Fruit fly (Drosophila melanogaster) whole organism, embryonic: ENCODE results near the gene ppk30.

ENCODE experiments used
- C15 ChIP-seq: fragments of 200-800 bp; sonication (Bioruptor generic); IDR thresholded peaks from 3 replicates; pipeline ENCODE4 v1.3.6; 2022; ENCODE audit warnings: missing biosample characterization, missing genetic modification characterization
- CG10147 ChIP-seq: fragments of 200-800 bp; sonication (Bioruptor generic); optimal IDR thresholded peaks from 2 replicates; lab custom pipeline; 2019; ENCODE audit warnings: missing biosample characterization, mild to moderate bottlenecking, missing genetic modification characterization, moderate library complexity
- CG10366 ChIP-seq: fragments of 200-800 bp; sonication (Bioruptor generic); IDR thresholded peaks from 2 replicates; pipeline ENCODE4 v1.3.6; 2022; ENCODE audit warnings: missing biosample characterization, missing genetic modification characterization
- CG10959 ChIP-seq: fragments of 200-800 bp; sonication (Bioruptor generic); IDR thresholded peaks from 2 replicates; pipeline ENCODE4 v1.3.6; 2022; ENCODE audit warnings: missing biosample characterization, missing genetic modification characterization
- CG11560 ChIP-seq: fragments of 200-800 bp; sonication (Bioruptor generic); IDR thresholded peaks from 3 replicates; pipeline ENCODE4 v1.3.6; 2022; ENCODE audit warnings: missing biosample characterization, missing genetic modification characterization
- CG12942 ChIP-seq: fragments of 200-800 bp; sonication (Bioruptor generic); optimal IDR thresholded peaks from 3 replicates; lab custom pipeline; 2016; ENCODE audit warnings: missing biosample characterization, missing genetic modification characterization
- CG13424 ChIP-seq: fragments of 200-800 bp; sonication (Bioruptor generic); optimal IDR thresholded peaks from 2 replicates; lab custom pipeline; 2019; ENCODE audit warnings: missing biosample characterization, mild to moderate bottlenecking, missing genetic modification characterization, moderate library complexity
- CG14667 ChIP-seq: fragments of 200-800 bp; sonication (Bioruptor generic); IDR thresholded peaks from 2 replicates; pipeline ENCODE4 v1.3.6; 2022; ENCODE audit warnings: missing biosample characterization, missing genetic modification characterization
- CG15073 ChIP-seq: fragments of 200-800 bp; sonication (Bioruptor generic); optimal IDR thresholded peaks from 2 replicates; lab custom pipeline; 2016; ENCODE audit warnings: missing biosample characterization, missing genetic modification characterization
- CG1529 ChIP-seq: fragments of 200-800 bp; sonication (Bioruptor generic); optimal IDR thresholded peaks from 3 replicates; lab custom pipeline; 2018; ENCODE audit warnings: missing biosample characterization, missing genetic modification characterization
- CG15514 ChIP-seq: fragments of 200-800 bp; sonication (Bioruptor generic); optimal IDR thresholded peaks from 3 replicates; lab custom pipeline; 2017; ENCODE audit warnings: missing biosample characterization, missing genetic modification characterization, mild to moderate bottlenecking, moderate library complexity, missing genetic modification reagents
- CG15696 ChIP-seq: fragments of 200-800 bp; sonication (Bioruptor generic); optimal IDR thresholded peaks from 2 replicates; lab custom pipeline; 2019; ENCODE audit warnings: missing biosample characterization, mild to moderate bottlenecking, missing genetic modification characterization, moderate library complexity
- CG1602 ChIP-seq: fragments of 200-800 bp; sonication (Bioruptor generic); optimal IDR thresholded peaks from 3 replicates; lab custom pipeline; 2016; ENCODE audit warnings: missing biosample characterization, missing genetic modification characterization
- CG30403 ChIP-seq: fragments of 200-800 bp; sonication (Bioruptor generic); optimal IDR thresholded peaks from 3 replicates; lab custom pipeline; 2016; ENCODE audit warnings: missing biosample characterization, missing genetic modification characterization
- CG4820 ChIP-seq: fragments of 200-800 bp; sonication (Bioruptor generic); optimal IDR thresholded peaks from 3 replicates; lab custom pipeline; 2016; ENCODE audit warnings: missing biosample characterization, missing genetic modification characterization
- CG4854 ChIP-seq: fragments of 200-800 bp; sonication (Bioruptor generic); optimal IDR thresholded peaks from 2 replicates; lab custom pipeline; 2016; ENCODE audit warnings: missing biosample characterization, missing genetic modification characterization, inconsistent platforms
- CG8281 ChIP-seq: fragments of 200-800 bp; sonication (Bioruptor generic); optimal IDR thresholded peaks from 2 replicates; lab custom pipeline; 2018; ENCODE audit warnings: missing biosample characterization, mild to moderate bottlenecking, missing genetic modification characterization, moderate library complexity
- CG9797 ChIP-seq: fragments of 200-800 bp; sonication (Bioruptor generic); optimal IDR thresholded peaks from 3 replicates; lab custom pipeline; 2018; ENCODE audit warnings: missing biosample characterization, mild to moderate bottlenecking, missing genetic modification characterization
- CHES-1-like ChIP-seq: fragments of 200-800 bp; sonication (Bioruptor generic); optimal IDR thresholded peaks from 2 replicates; lab custom pipeline; 2016; ENCODE audit warnings: missing biosample characterization, missing genetic modification characterization
- D19B ChIP-seq: fragments of 200-800 bp; sonication (Bioruptor generic); optimal IDR thresholded peaks from 2 replicates; lab custom pipeline; 2017; ENCODE audit warnings: missing biosample characterization, mild to moderate bottlenecking, missing genetic modification characterization
- Fer2 ChIP-seq: fragments of 200-800 bp; sonication (Bioruptor generic); optimal IDR thresholded peaks from 2 replicates; lab custom pipeline; 2018; ENCODE audit warnings: missing biosample characterization, mild to moderate bottlenecking, missing genetic modification characterization, moderate library complexity
- Fer3 ChIP-seq: fragments of 200-800 bp; sonication (Bioruptor generic); optimal IDR thresholded peaks from 2 replicates; lab custom pipeline; 2018; ENCODE audit warnings: missing biosample characterization, mild to moderate bottlenecking, missing genetic modification characterization, moderate library complexity
- HmgZ ChIP-seq: fragments of 200-800 bp; sonication (Bioruptor generic); optimal IDR thresholded peaks from 2 replicates; lab custom pipeline; 2018; ENCODE audit warnings: missing biosample characterization, mild to moderate bottlenecking, missing genetic modification characterization
- Max ChIP-seq: fragments of 200-800 bp; sonication (Bioruptor generic); optimal IDR thresholded peaks from 2 replicates; lab custom pipeline; 2016; ENCODE audit warnings: missing biosample characterization, mild to moderate bottlenecking, missing genetic modification characterization
- NfI ChIP-seq: fragments of 200-800 bp; sonication (Bioruptor generic); optimal IDR thresholded peaks from 3 replicates; lab custom pipeline; 2018; ENCODE audit warnings: missing biosample characterization, mild to moderate bottlenecking, missing genetic modification characterization, moderate library complexity
- Scr ChIP-seq: fragments of 200-800 bp; sonication (Bioruptor generic); IDR thresholded peaks from 2 replicates; pipeline ENCODE4 v1.3.6; 2022; ENCODE audit warnings: missing biosample characterization, missing genetic modification characterization; ENCODE audit not compliant: partially characterized antibody
- TFAM ChIP-seq: fragments of 200-800 bp; sonication (Bioruptor generic); optimal IDR thresholded peaks from 2 replicates; lab custom pipeline; 2017; ENCODE audit warnings: missing biosample characterization, missing genetic modification characterization, inconsistent platforms
- Vsx1 ChIP-seq: fragments of 200-800 bp; sonication (Bioruptor generic); optimal IDR thresholded peaks from 2 replicates; lab custom pipeline; 2017; ENCODE audit warnings: missing biosample characterization, mild to moderate bottlenecking, missing genetic modification characterization, missing genetic modification reagents
- Xrp1 ChIP-seq: fragments of 200-800 bp; sonication (Bioruptor generic); IDR thresholded peaks from 2 replicates; pipeline ENCODE4 v1.3.6; 2022; ENCODE audit warnings: missing biosample characterization, missing genetic modification characterization
- abd-A ChIP-seq: fragments of 200-800 bp; sonication (Bioruptor generic); optimal IDR thresholded peaks from 3 replicates; lab custom pipeline; 2019; ENCODE audit warnings: missing biosample characterization, mild to moderate bottlenecking, missing genetic modification characterization, moderate library complexity
- bigmax ChIP-seq: fragments of 200-800 bp; sonication (Bioruptor generic); optimal IDR thresholded peaks from 2 replicates; lab custom pipeline; 2018; ENCODE audit warnings: missing biosample characterization, mild to moderate bottlenecking, missing genetic modification characterization
- bowl ChIP-seq: fragments of 200-800 bp; sonication (Bioruptor generic); IDR thresholded peaks from 2 replicates; pipeline ENCODE4 v1.3.6; 2022; ENCODE audit warnings: missing biosample characterization, missing genetic modification characterization
- crp ChIP-seq, 2 experiments: fragments of 200-800 bp; sonication (Bioruptor generic); optimal IDR thresholded peaks; 2 replicates in 1 of 2; 3 replicates in 1 of 2; lab custom pipeline; 2017; ENCODE audit warnings: missing biosample characterization in 2 of 2, missing genetic modification characterization in 2 of 2, mild to moderate bottlenecking in 1 of 2, moderate library complexity in 1 of 2
- esg ChIP-seq: fragments of 200-800 bp; sonication (Bioruptor generic); conservative IDR thresholded peaks from 2 replicates; pipeline ENCODE4 v1.3.6; 2022; ENCODE audit warnings: missing biosample characterization, missing genetic modification characterization
- eyg ChIP-seq: fragments of 200-800 bp; sonication (Bioruptor generic); optimal IDR thresholded peaks from 3 replicates; lab custom pipeline; 2016; ENCODE audit warnings: missing biosample characterization, missing genetic modification characterization
- fd64A ChIP-seq: fragments of 200-800 bp; sonication (Bioruptor generic); optimal IDR thresholded peaks from 3 replicates; lab custom pipeline; 2018; ENCODE audit warnings: missing biosample characterization, mild to moderate bottlenecking, missing genetic modification characterization
- hb ChIP-seq: fragments of 200-800 bp; sonication (Bioruptor generic); IDR thresholded peaks from 3 replicates; pipeline ENCODE4 v1.3.6; 2022; ENCODE audit warnings: missing biosample characterization, missing genetic modification characterization; ENCODE audit not compliant: partially characterized antibody
- hbn ChIP-seq: fragments of 200-800 bp; sonication (Bioruptor generic); IDR thresholded peaks from 2 replicates; pipeline ENCODE4 v1.3.6; 2022; ENCODE audit warnings: missing biosample characterization, missing genetic modification characterization; ENCODE audit not compliant: partially characterized antibody
- kay ChIP-seq: fragments of 200-800 bp; sonication (Bioruptor generic); optimal IDR thresholded peaks from 2 replicates; lab custom pipeline; 2016; ENCODE audit warnings: missing biosample characterization, missing genetic modification characterization
- lbe ChIP-seq: fragments of 200-800 bp; sonication (Bioruptor generic); optimal IDR thresholded peaks from 2 replicates; lab custom pipeline; 2016; ENCODE audit warnings: missing biosample characterization, mild to moderate bottlenecking, missing genetic modification characterization
- pfk ChIP-seq: fragments of 200-800 bp; sonication (Bioruptor generic); optimal IDR thresholded peaks from 2 replicates; lab custom pipeline; 2018; ENCODE audit warnings: missing biosample characterization, mild to moderate bottlenecking, missing genetic modification characterization, moderate library complexity
- pum ChIP-seq: fragments of 200-800 bp; sonication (Bioruptor generic); optimal IDR thresholded peaks from 2 replicates; lab custom pipeline; 2016; ENCODE audit warnings: missing biosample characterization, missing genetic modification characterization
- sim ChIP-seq: fragments of 200-800 bp; sonication (Bioruptor generic); IDR thresholded peaks from 2 replicates; pipeline ENCODE4 v1.3.6; 2022; ENCODE audit warnings: missing biosample characterization, missing genetic modification characterization
- slou ChIP-seq: fragments of 200-800 bp; sonication (Bioruptor generic); optimal IDR thresholded peaks from 3 replicates; lab custom pipeline; 2016; ENCODE audit warnings: missing biosample characterization, missing genetic modification characterization
- sqz ChIP-seq: fragments of 200-800 bp; sonication (Bioruptor generic); optimal IDR thresholded peaks from 3 replicates; lab custom pipeline; 2018; ENCODE audit warnings: missing biosample characterization, mild to moderate bottlenecking, missing genetic modification characterization
- ssp ChIP-seq: fragments of 200-800 bp; sonication (Bioruptor generic); IDR thresholded peaks from 2 replicates; pipeline ENCODE4 v1.3.6; 2022; ENCODE audit warnings: missing biosample characterization, missing genetic modification characterization
- stwl ChIP-seq: fragments of 200-800 bp; sonication (Bioruptor generic); optimal IDR thresholded peaks from 3 replicates; lab custom pipeline; 2018; ENCODE audit warnings: missing biosample characterization, mild to moderate bottlenecking, missing genetic modification characterization, moderate library complexity
- tgo ChIP-seq: fragments of 200-800 bp; sonication (Bioruptor generic); IDR thresholded peaks from 3 replicates; pipeline ENCODE4 v1.3.6; 2022; ENCODE audit warnings: missing biosample characterization, missing genetic modification characterization
- trh ChIP-seq: fragments of 200-800 bp; sonication (Bioruptor generic); optimal IDR thresholded peaks from 2 replicates; lab custom pipeline; 2016; ENCODE audit warnings: missing biosample characterization, missing genetic modification characterization
- twi ChIP-seq: fragments of 200-800 bp; optimal IDR thresholded peaks from 2 replicates; lab custom pipeline; 2019; ENCODE audit warnings: missing biosample characterization, mild to moderate bottlenecking, missing genetic modification characterization, moderate library complexity
- tx ChIP-seq: fragments of 200-800 bp; sonication (Bioruptor generic); optimal IDR thresholded peaks from 2 replicates; lab custom pipeline; 2016; ENCODE audit warnings: missing biosample characterization, missing genetic modification characterization

ppk30 gene

DNA sequence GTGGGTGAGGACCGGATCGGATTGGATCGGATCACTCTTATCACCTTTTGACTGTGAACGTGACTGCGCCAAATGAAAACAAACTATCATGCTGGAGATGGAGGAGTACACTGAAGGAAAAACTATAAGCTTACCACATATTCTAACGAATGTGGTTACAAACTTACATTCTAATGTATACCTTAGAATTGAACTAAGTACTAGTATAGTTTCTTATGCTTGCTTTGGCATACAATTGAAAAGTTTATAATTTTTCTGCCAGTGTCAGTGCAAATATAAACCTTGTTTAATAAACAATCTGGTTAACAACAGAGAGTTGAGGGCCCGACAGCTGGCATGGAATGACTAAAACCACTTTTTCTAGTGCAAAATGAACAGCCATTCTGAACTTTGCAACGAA lies 48.6 kb downstream of the ppk30 start (continued):
- TF ChIP-seq CG13424 (tag; lab: Kevin White, UChicago), result peak; percentile 22
- no peak for TF ChIP-seq fd64A
- peak; percentile 47 for TF ChIP-seq CG4820 (GFP tag; lab: Kevin White, UChicago)
- no peak for TF ChIP-seq CG15514 (GFP tag; lab: Kevin White, UChicago)
- peak; percentile 49 for TF ChIP-seq CG30403
- no peak for TF ChIP-seq CG1529 (GFP tag; lab: Kevin White, UChicago)
- TF ChIP-seq TFAM (GFP tag; lab: Kevin White, UChicago), result no peak
- no peak for TF ChIP-seq CG9797 (GFP tag; lab: Kevin White, UChicago)
- no peak for TF ChIP-seq crp (GFP tag; optimal IDR thresholded peaks at IDR 0.05; lab: Kevin White, UChicago)
- no peak for TF ChIP-seq abd-A (tag; lab: Kevin White, UChicago)
- no peak for TF ChIP-seq CG4854 (GFP tag; lab: Kevin White, UChicago)
- no peak for TF ChIP-seq CG15073 (GFP tag; lab: Kevin White, UChicago)
- no peak for TF ChIP-seq CG10147
- TF ChIP-seq pum (GFP tag; lab: Kevin White, UChicago), result peak; percentile 6
- TF ChIP-seq CG11560, result no peak
- no peak for TF ChIP-seq lbe
- 0 out of 2 replicates have a peak, but pooled peaks have one; percentile 39 for TF ChIP-seq CG14667 (GFP tag; lab: Robert Waterston, UW)
- TF ChIP-seq slou, result no peak
- TF ChIP-seq esg, result peak; percentile 43
- no peak for TF ChIP-seq C15 (GFP tag; lab: Robert Waterston, UW)
- TF ChIP-seq hb (GFP tag; lab: Robert Waterston, UW), result no peak
- TF ChIP-seq NfI, result no peak
- TF ChIP-seq pfk (GFP tag; lab: Kevin White, UChicago), result no peak
- no peak for TF ChIP-seq CG1602 (GFP tag; lab: Kevin White, UChicago)
- no peak for TF ChIP-seq CG15696
- TF ChIP-seq Max (GFP tag; lab: Kevin White, UChicago), result no peak
- TF ChIP-seq twi (tag; lab: Kevin White, UChicago), result no peak
- no peak for TF ChIP-seq kay
- TF ChIP-seq CG10959 (GFP tag; lab: Robert Waterston, UW), result no peak
- no peak for TF ChIP-seq hbn
- TF ChIP-seq tgo (GFP tag; lab: Robert Waterston, UW), result no peak
- no peak for TF ChIP-seq Scr
- TF ChIP-seq bowl (GFP tag; lab: Robert Waterston, UW), result no peak
- peak; percentile 33; the same call in 1 of the 2 replicates for TF ChIP-seq CG10366 (GFP tag; lab: Robert Waterston, UW)
- TF ChIP-seq Fer2 (tag; lab: Kevin White, UChicago), result no peak
- no peak for TF ChIP-seq ssp (GFP tag; lab: Robert Waterston, UW)
- TF ChIP-seq CG12942, result peak; percentile 14
- no peak for TF ChIP-seq stwl (tag; lab: Kevin White, UChicago)
- TF ChIP-seq tx (GFP tag; lab: Kevin White, UChicago), result no peak
- TF ChIP-seq bigmax, result no peak
- no peak for TF ChIP-seq HmgZ (tag; lab: Kevin White, UChicago)
- no peak for TF ChIP-seq trh
- no peak for TF ChIP-seq Vsx1 (GFP tag; lab: Kevin White, UChicago)
- TF ChIP-seq CG8281 (tag; lab: Kevin White, UChicago), result no peak
- TF ChIP-seq CHES-1-like (GFP tag; lab: Kevin White, UChicago), result no peak
- no peak for TF ChIP-seq sim
- peak; percentile 3 for TF ChIP-seq Fer3 (tag; lab: Kevin White, UChicago)
- TF ChIP-seq eyg (GFP tag; lab: Kevin White, UChicago), result no peak
- TF ChIP-seq D19B, result no peak
- TF ChIP-seq Xrp1, result peak; percentile 30; the same call in 1 of the 2 replicates
- no peak for TF ChIP-seq sqz (GFP tag; lab: Kevin White, UChicago)
